Worm (Caenorhabditis elegans) whole organism, L4 larva: ENCODE measurements around the gene cpr-1.
A peak's percentile ranks its signal among the peaks of the same experiment; 100 is the strongest.

ENCODE experiments used
- F44E2.7 ChIP-seq: fragments of 200-800 bp; sonication (Bioruptor generic); IDR thresholded peaks from 2 replicates; pipeline ENCODE4 v2.1.2; 2022; ENCODE audit warnings: missing genetic modification characterization, missing compliant biosample characterization
- F49E8.2 ChIP-seq: sonication (generic microtip); optimal IDR thresholded peaks from 2 replicates; lab custom pipeline; 2016; ENCODE audit warnings: missing compliant biosample characterization, mild to moderate bottlenecking, missing genetic modification characterization, borderline replicate concordance
- R02D3.7 ChIP-seq: fragments of 150-350 bp; sonication (generic microtip); optimal IDR thresholded peaks from 3 replicates; lab custom pipeline; 2014; ENCODE audit warnings: missing biosample characterization, missing genetic modification characterization
- T26A8.4 ChIP-seq: fragments of 200-800 bp; sonication (Bioruptor generic); IDR thresholded peaks from 2 replicates; pipeline ENCODE4 v1.3.6; 2022; ENCODE audit warnings: missing genetic modification characterization, missing compliant biosample characterization
- Y105C5A.15 ChIP-seq: fragments of 200-800 bp; sonication (Bioruptor generic); IDR thresholded peaks from 2 replicates; pipeline ENCODE4 v1.3.6; 2022; ENCODE audit warnings: missing genetic modification characterization, missing compliant biosample characterization
- Y48G9A.11 ChIP-seq: fragments of 200-800 bp; sonication (Bioruptor generic); IDR thresholded peaks from 2 replicates; pipeline ENCODE4 v1.3.6; 2022; ENCODE audit warnings: missing genetic modification reagents, missing genetic modification characterization, missing compliant biosample characterization
- ZK546.5 ChIP-seq, 2 experiments: sonication (generic microtip); optimal IDR thresholded peaks; 2 replicates each; lab custom pipeline; 2017; ENCODE audit warnings: missing biosample characterization in 2 of 2, missing genetic modification characterization in 2 of 2
- aha-1 ChIP-seq: fragments of 150-350 bp; peaks from one replicate; lab custom pipeline; 2014; ENCODE audit warnings: missing biosample characterization, missing genetic modification characterization
- aly-2 ChIP-seq: sonication (generic microtip); optimal IDR thresholded peaks from 2 replicates; lab custom pipeline; 2018; ENCODE audit warnings: missing biosample characterization, missing genetic modification characterization
- arid-1 ChIP-seq: fragments of 200-800 bp; sonication (Bioruptor generic); conservative IDR thresholded peaks from 2 replicates; pipeline ENCODE4 v1.3.6; 2022; ENCODE audit warnings: missing genetic modification reagents, missing genetic modification characterization, missing compliant biosample characterization
- attf-4 ChIP-seq: sonication (generic microtip); optimal IDR thresholded peaks from 3 replicates; lab custom pipeline; 2017; ENCODE audit warnings: missing biosample characterization, missing genetic modification characterization
- ceh-44 ChIP-seq: fragments of 200-800 bp; sonication (Bioruptor generic); IDR thresholded peaks from 2 replicates; pipeline ENCODE4 v1.3.6; 2022; ENCODE audit warnings: missing genetic modification reagents, missing genetic modification characterization, missing compliant biosample characterization
- ceh-82 ChIP-seq: sonication (generic microtip); optimal IDR thresholded peaks from 2 replicates; lab custom pipeline; 2017; ENCODE audit warnings: missing biosample characterization, missing genetic modification characterization
- ces-1 ChIP-seq: fragments of 150-350 bp; sonication (generic microtip); optimal IDR thresholded peaks from 4 replicates; lab custom pipeline; 2014; ENCODE audit warnings: missing biosample characterization, missing genetic modification reagents, missing genetic modification characterization
- ctbp-1 ChIP-seq: fragments of 200-800 bp; sonication (Bioruptor generic); IDR thresholded peaks from 2 replicates; pipeline ENCODE4 v1.3.6; 2022; ENCODE audit warnings: missing genetic modification reagents, missing genetic modification characterization, missing compliant biosample characterization
- daf-12 ChIP-seq: fragments of 150-350 bp; optimal IDR thresholded peaks from 2 replicates; lab custom pipeline; 2014; ENCODE audit warnings: missing biosample characterization, missing genetic modification reagents, missing genetic modification characterization
- daf-16 ChIP-seq, 3 experiments: sonication (generic microtip); optimal IDR thresholded peaks; 2 replicates each; lab custom pipeline; 2016 to 2017; ENCODE audit warnings: missing genetic modification characterization in 3 of 3, missing genetic modification reagents in 3 of 3, mild to moderate bottlenecking in 2 of 3, missing compliant biosample characterization in 2 of 3, missing biosample characterization in 1 of 3, moderate library complexity in 1 of 3
- dmd-6 ChIP-seq: fragments of 200-800 bp; sonication (Bioruptor generic); IDR thresholded peaks from 2 replicates; pipeline ENCODE4 v1.3.6; 2022; ENCODE audit warnings: missing genetic modification reagents, missing genetic modification characterization, missing compliant biosample characterization
- dmd-8 ChIP-seq: fragments of 200-800 bp; sonication (Bioruptor generic); IDR thresholded peaks from 2 replicates; pipeline ENCODE4 v1.3.6; 2022; ENCODE audit warnings: missing genetic modification characterization, missing compliant biosample characterization
- dmd-9 ChIP-seq: fragments of 200-800 bp; sonication (Bioruptor generic); IDR thresholded peaks from 2 replicates; pipeline ENCODE4 v1.3.6; 2022; ENCODE audit warnings: missing genetic modification reagents, missing genetic modification characterization, missing compliant biosample characterization
- duxl-1 ChIP-seq: sonication (generic microtip); optimal IDR thresholded peaks from 2 replicates; lab custom pipeline; 2016; ENCODE audit warnings: mild to moderate bottlenecking, missing genetic modification characterization, moderate library complexity, missing compliant biosample characterization; ENCODE audit not compliant: poor library complexity
- dve-1 ChIP-seq: sonication (generic microtip); optimal IDR thresholded peaks from 2 replicates; lab custom pipeline; 2017; ENCODE audit warnings: antibody characterized with exemption, mild to moderate bottlenecking, missing genetic modification characterization, missing compliant biosample characterization; ENCODE audit not compliant: insufficient read depth
- hlh-11 ChIP-seq: fragments of 200-800 bp; sonication (Bioruptor generic); optimal IDR thresholded peaks from 2 replicates; lab custom pipeline; 2018; ENCODE audit warnings: mild to moderate bottlenecking, missing genetic modification characterization, missing compliant biosample characterization
- lim-7 ChIP-seq: fragments of 200-800 bp; sonication (Bioruptor generic); IDR thresholded peaks from 2 replicates; pipeline ENCODE4 v1.3.6; 2022; ENCODE audit warnings: missing genetic modification characterization, missing compliant biosample characterization
- lin-1 ChIP-seq: fragments of 200-800 bp; sonication (Bioruptor generic); IDR thresholded peaks from 2 replicates; pipeline ENCODE4 v1.3.6; 2022; ENCODE audit warnings: missing genetic modification reagents, missing genetic modification characterization, missing compliant biosample characterization
- lin-15B ChIP-seq: fragments of 150-350 bp; sonication (generic microtip); optimal IDR thresholded peaks from 3 replicates; lab custom pipeline; 2014; ENCODE audit warnings: missing biosample characterization, missing genetic modification characterization
- lir-3 ChIP-seq: sonication (generic microtip); optimal IDR thresholded peaks from 2 replicates; lab custom pipeline; 2016; ENCODE audit warnings: mild to moderate bottlenecking, missing genetic modification characterization, missing compliant biosample characterization
- madf-5 ChIP-seq, 2 experiments: fragments of 200-800 bp; sonication (Bioruptor generic); IDR thresholded peaks; 2 replicates each; pipeline ENCODE4 v1.3.6; 2022; ENCODE audit warnings: missing compliant biosample characterization in 2 of 2, missing genetic modification characterization in 2 of 2
- mep-1 ChIP-seq: fragments of 150-350 bp; sonication (generic microtip); optimal IDR thresholded peaks from 3 replicates; lab custom pipeline; 2014; ENCODE audit warnings: missing biosample characterization, missing genetic modification characterization
- mes-2 ChIP-seq: sonication (generic microtip); optimal IDR thresholded peaks from 2 replicates; lab custom pipeline; 2016; ENCODE audit warnings: missing genotype, mild to moderate bottlenecking, missing genetic modification characterization, missing compliant biosample characterization; ENCODE audit not compliant: poor library complexity, severe bottlenecking
- nhr-102 ChIP-seq: sonication (generic microtip); optimal IDR thresholded peaks from 2 replicates; lab custom pipeline; 2016; ENCODE audit warnings: mild to moderate bottlenecking, missing genetic modification characterization, moderate library complexity, missing compliant biosample characterization
- nhr-237 ChIP-seq: sonication (generic microtip); optimal IDR thresholded peaks from 2 replicates; lab custom pipeline; 2017; ENCODE audit warnings: missing biosample characterization, missing genetic modification characterization
- nhr-28 ChIP-seq: fragments of 150-350 bp; optimal IDR thresholded peaks from 2 replicates; lab custom pipeline; 2014; ENCODE audit warnings: missing biosample characterization, missing genetic modification characterization
- nhr-41 ChIP-seq: fragments of 200-800 bp; sonication (Bioruptor generic); IDR thresholded peaks from 2 replicates; pipeline ENCODE4 v1.3.6; 2022; ENCODE audit warnings: missing genetic modification reagents, missing genetic modification characterization, missing compliant biosample characterization
- nhr-42 ChIP-seq: fragments of 200-800 bp; sonication (Bioruptor generic); IDR thresholded peaks from 2 replicates; pipeline ENCODE4 v1.3.6; 2022; ENCODE audit warnings: missing genetic modification characterization, missing compliant biosample characterization
- nhr-48 ChIP-seq: sonication (generic microtip); optimal IDR thresholded peaks from 2 replicates; lab custom pipeline; 2016; ENCODE audit warnings: mild to moderate bottlenecking, missing genetic modification characterization, missing compliant biosample characterization
- nhr-76 ChIP-seq: fragments of 150-350 bp; optimal IDR thresholded peaks from 2 replicates; lab custom pipeline; 2014; ENCODE audit warnings: missing biosample characterization, missing genetic modification characterization
- nhr-77 ChIP-seq: fragments of 150-350 bp; optimal IDR thresholded peaks from 2 replicates; lab custom pipeline; 2014; ENCODE audit warnings: missing biosample characterization, missing genetic modification characterization
- rbr-2 ChIP-seq: sonication (generic microtip); optimal IDR thresholded peaks from 2 replicates; lab custom pipeline; 2016; ENCODE audit warnings: missing genotype, missing genetic modification characterization, missing compliant biosample characterization
- saeg-2 ChIP-seq: fragments of 200-800 bp; sonication (Bioruptor generic); IDR thresholded peaks from 2 replicates; pipeline ENCODE4 v1.3.6; 2022; ENCODE audit warnings: missing genetic modification reagents, missing genetic modification characterization, missing compliant biosample characterization
- set-16 ChIP-seq: fragments of 200-800 bp; sonication (Bioruptor generic); IDR thresholded peaks from 2 replicates; pipeline ENCODE4 v1.3.6; 2022; ENCODE audit warnings: missing genetic modification reagents, missing genetic modification characterization, missing compliant biosample characterization
- snpc-4 ChIP-seq: fragments of 150-350 bp; optimal IDR thresholded peaks from 2 replicates; lab custom pipeline; 2014; ENCODE audit warnings: missing biosample characterization, missing genetic modification characterization
- unc-130 ChIP-seq: sonication (generic microtip); optimal IDR thresholded peaks from 2 replicates; lab custom pipeline; 2016; ENCODE audit warnings: missing genetic modification reagents, missing genetic modification characterization, missing compliant biosample characterization
- unc-39 ChIP-seq: sonication (generic microtip); optimal IDR thresholded peaks from 2 replicates; lab custom pipeline; 2017; ENCODE audit warnings: missing biosample characterization, missing genetic modification characterization
- unc-62 ChIP-seq, 3 experiments: fragments of 150-350 bp in 1 of 3; sonication (generic microtip); optimal IDR thresholded peaks in 2 of 3; peaks in 1 of 3; 1 replicate in 1 of 3; 2 replicates in 2 of 3; lab custom pipeline; 2014 to 2017; ENCODE audit warnings: missing biosample characterization in 3 of 3, missing genetic modification characterization in 3 of 3, missing genetic modification reagents in 3 of 3, missing genotype in 1 of 3
- vab-7 ChIP-seq: fragments of 200-800 bp; sonication (Bioruptor generic); IDR thresholded peaks from 2 replicates; pipeline ENCODE4 v1.3.6; 2022; ENCODE audit warnings: missing genetic modification reagents, missing genetic modification characterization, missing compliant biosample characterization
- zag-1 ChIP-seq: fragments of 150-350 bp; optimal IDR thresholded peaks from 2 replicates; lab custom pipeline; 2014; ENCODE audit warnings: missing biosample characterization, missing genetic modification characterization
- zfp-3 ChIP-seq: fragments of 200-800 bp; sonication (Bioruptor generic); conservative IDR thresholded peaks from 2 replicates; pipeline ENCODE4 v1.3.6; 2022; ENCODE audit warnings: missing genetic modification reagents, missing genetic modification characterization, missing compliant biosample characterization
- zip-2 ChIP-seq: fragments of 150-350 bp; optimal IDR thresholded peaks from 2 replicates; lab custom pipeline; 2014; ENCODE audit warnings: missing biosample characterization, missing genetic modification characterization

The cpr-1 gene

DNA sequence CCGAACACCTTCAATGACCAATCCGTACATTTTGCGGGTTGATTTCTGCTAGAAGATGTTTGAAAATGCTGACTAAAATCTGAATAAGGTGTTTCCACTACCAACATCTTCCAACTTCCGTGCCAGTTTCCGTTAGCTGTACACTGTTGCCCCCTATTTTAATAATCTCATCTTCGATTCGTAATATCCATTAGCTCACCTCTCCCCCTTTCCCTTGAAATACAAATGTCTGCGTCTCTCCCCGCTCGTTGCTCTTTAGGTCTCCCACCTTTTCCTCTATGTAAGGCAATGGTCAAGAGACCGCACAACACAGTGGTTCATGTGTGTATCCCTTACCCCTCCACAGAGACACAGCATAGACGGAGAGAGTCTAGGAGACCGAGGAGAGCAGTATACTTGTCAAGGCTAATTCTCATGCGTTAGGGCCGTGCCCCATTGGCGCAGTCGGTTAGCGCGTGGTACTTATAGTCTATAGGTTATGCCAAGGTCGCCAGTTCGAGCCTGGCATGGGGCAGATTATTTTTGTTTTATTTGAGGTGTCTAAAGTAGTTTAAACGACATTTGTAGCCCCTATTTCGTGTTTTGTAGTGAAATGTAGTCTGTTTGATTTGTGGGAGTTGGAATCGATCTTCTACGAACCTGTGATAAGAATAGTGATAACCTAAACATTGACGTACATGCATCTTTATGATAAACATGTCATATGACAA, 26.6 kb downstream of the cpr-1 start, which contains the start of gene gcy-33 (continued):
- peak; percentile 60 to 79; a peak in 2 of 4 replicates for TF ChIP-seq madf-5 (GFP tag; IDR thresholded peaks at IDR 0.05; lab: Robert Waterston, UW)
- TF ChIP-seq saeg-2 (GFP tag; lab: Robert Waterston, UW): peak; percentile 72; the same call in 1 of the 2 replicates
- peak; percentile 87 for TF ChIP-seq mep-1 (tag; lab: Kevin White, UChicago)
- TF ChIP-seq zfp-3 (GFP tag; lab: Robert Waterston, UW): peak; percentile 85
- TF ChIP-seq T26A8.4 (GFP tag; lab: Robert Waterston, UW): peak; percentile 92
- TF ChIP-seq nhr-48 (tag; lab: Kevin White, UChicago): peak; percentile 86
- TF ChIP-seq nhr-41 (GFP tag; lab: Robert Waterston, UW): peak; percentile 83; the same call in 1 of the 2 replicates
- no peak for TF ChIP-seq ZK546.5 (tag; optimal IDR thresholded peaks at IDR 0.05; lab: Kevin White, UChicago)
- peak; percentile 77 for TF ChIP-seq nhr-42 (GFP tag; lab: Robert Waterston, UW)
- TF ChIP-seq F44E2.7 (GFP tag; lab: Robert Waterston, UW): peak; percentile 73; the same call in 1 of the 2 replicates
- TF ChIP-seq Y105C5A.15 (GFP tag; lab: Robert Waterston, UW): peak; percentile 89
- no peak for TF ChIP-seq zag-1 (tag; lab: Kevin White, UChicago)
- peak; percentile 75 for TF ChIP-seq zip-2
- TF ChIP-seq nhr-76 (tag; lab: Kevin White, UChicago): no peak
- peak; percentile 86 for TF ChIP-seq rbr-2 (tag; lab: Kevin White, UChicago)
- no peak for TF ChIP-seq nhr-237 (tag; lab: Kevin White, UChicago)
- peak; percentile 83 for TF ChIP-seq ctbp-1 (GFP tag; lab: Robert Waterston, UW)
- peak; percentile 56 for TF ChIP-seq F49E8.2 (tag; lab: Kevin White, UChicago)
- peak; percentile 40 for TF ChIP-seq nhr-77 (tag; lab: Kevin White, UChicago)
- peak; percentile 84 for TF ChIP-seq hlh-11
- TF ChIP-seq dmd-6 (GFP tag; lab: Robert Waterston, UW): peak; percentile 89
- peak; percentile 75 for TF ChIP-seq lir-3 (tag; lab: Kevin White, UChicago)
- TF ChIP-seq lin-1 (GFP tag; lab: Robert Waterston, UW): peak; percentile 96
- no peak for TF ChIP-seq ces-1 (GFP tag; lab: Kevin White, UChicago)
- TF ChIP-seq dmd-9: peak; percentile 71
- TF ChIP-seq nhr-102 (tag; lab: Kevin White, UChicago): peak; percentile 92
- TF ChIP-seq Y48G9A.11 (GFP tag; lab: Robert Waterston, UW): peak; percentile 82
- peak; percentile 94 for TF ChIP-seq dve-1 (tag; lab: Kevin White, UChicago)
- no peak for TF ChIP-seq attf-4 (tag; lab: Kevin White, UChicago)
- peak; percentile 87 for TF ChIP-seq arid-1 (GFP tag; lab: Robert Waterston, UW)
- peak; percentile 73; the same call in 1 of the 2 replicates for TF ChIP-seq dmd-8 (GFP tag; lab: Robert Waterston, UW)
- no peak for TF ChIP-seq lin-15B
- TF ChIP-seq ceh-82: no peak
- no peak for TF ChIP-seq R02D3.7 (tag; lab: Kevin White, UChicago)
- TF ChIP-seq unc-39 (tag; lab: Kevin White, UChicago): no peak
- no peak for TF ChIP-seq snpc-4 (tag; lab: Kevin White, UChicago)
- TF ChIP-seq unc-130 (GFP tag; lab: Kevin White, UChicago): peak; percentile 63
- TF ChIP-seq mes-2 (tag; lab: Kevin White, UChicago): peak; percentile 88
- TF ChIP-seq unc-62 (GFP tag; optimal IDR thresholded peaks at IDR 0.05 in 1 of 2; lab: Kevin White, UChicago): peak in 1 of 2 experiments; percentile 51
- no peak for TF ChIP-seq unc-62 (tag; optimal IDR thresholded peaks at IDR 0.05; lab: Kevin White, UChicago)
- peak; percentile 99 for TF ChIP-seq nhr-28 (tag; lab: Kevin White, UChicago)
- TF ChIP-seq vab-7 (GFP tag; lab: Robert Waterston, UW): peak; percentile 93
- TF ChIP-seq ceh-44 (GFP tag; lab: Robert Waterston, UW): peak; percentile 86
- TF ChIP-seq set-16 (GFP tag; lab: Robert Waterston, UW): no peak; the same call in 1 of the 2 replicates
- TF ChIP-seq lim-7 (GFP tag; lab: Robert Waterston, UW): peak; percentile 93
- peak; percentile 29 to 88 for TF ChIP-seq daf-16 (GFP tag; optimal IDR thresholded peaks at IDR 0.05; lab: Kevin White, UChicago)
- peak; percentile 92 for TF ChIP-seq daf-16 (tag; optimal IDR thresholded peaks at IDR 0.05; lab: Kevin White, UChicago)
- TF ChIP-seq aha-1 (tag; lab: Kevin White, UChicago): peak; percentile 98
- no peak for TF ChIP-seq aly-2
- TF ChIP-seq daf-12 (tag; lab: Kevin White, UChicago): no peak
- TF ChIP-seq duxl-1 (tag; lab: Kevin White, UChicago): peak; percentile 93
